Worm (Caenorhabditis elegans): ENCODE results near the gene srh-193.
"Not testable (repeated sequence)": the region's sequence is repeated elsewhere in the genome, so short reads cannot be mapped to it uniquely, and the experiment has no call there.

DNA sequence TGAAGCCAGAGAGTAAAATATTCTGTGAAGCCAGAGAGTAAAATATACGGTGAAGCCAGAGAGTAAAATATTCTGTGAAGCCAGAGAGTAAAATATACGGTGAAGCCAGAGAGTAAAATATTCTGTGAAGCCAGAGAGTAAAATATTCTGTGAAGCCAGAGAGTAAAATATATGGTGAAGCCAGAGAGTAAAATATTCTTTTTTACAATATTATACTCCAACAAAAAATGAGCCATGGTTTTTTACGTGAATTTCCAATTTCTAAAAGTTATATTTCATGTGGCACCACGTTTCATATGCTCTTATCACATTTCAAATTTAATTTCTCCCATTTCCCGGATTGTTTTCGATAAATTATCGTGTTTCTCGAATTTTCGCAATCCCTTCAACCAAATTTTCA, 46.5 kb upstream of the srh-193 start, which contains the start of gene irld-1:
- not testable (repeated sequence) for TF ChIP-seq ama-1 (optimal IDR thresholded peaks at IDR 0.05); zag-1 (tag; optimal IDR thresholded peaks at IDR 0.05); unc-62 (GFP tag; optimal IDR thresholded peaks at IDR 0.05); elt-3 (tag; optimal IDR thresholded peaks at IDR 0.05); elt-2 (tag; optimal IDR thresholded peaks at IDR 0.05); skn-1 (tag; optimal IDR thresholded peaks at IDR 0.05); aly-2 (tag; optimal IDR thresholded peaks at IDR 0.05); ztf-11 (tag; optimal IDR thresholded peaks at IDR 0.05); nhr-237 (tag; optimal IDR thresholded peaks at IDR 0.05); mdl-1 (tag; optimal IDR thresholded peaks at IDR 0.05)
